Worm (Caenorhabditis elegans): Measurements from ENCODE around the gene gar-2.

DNA sequence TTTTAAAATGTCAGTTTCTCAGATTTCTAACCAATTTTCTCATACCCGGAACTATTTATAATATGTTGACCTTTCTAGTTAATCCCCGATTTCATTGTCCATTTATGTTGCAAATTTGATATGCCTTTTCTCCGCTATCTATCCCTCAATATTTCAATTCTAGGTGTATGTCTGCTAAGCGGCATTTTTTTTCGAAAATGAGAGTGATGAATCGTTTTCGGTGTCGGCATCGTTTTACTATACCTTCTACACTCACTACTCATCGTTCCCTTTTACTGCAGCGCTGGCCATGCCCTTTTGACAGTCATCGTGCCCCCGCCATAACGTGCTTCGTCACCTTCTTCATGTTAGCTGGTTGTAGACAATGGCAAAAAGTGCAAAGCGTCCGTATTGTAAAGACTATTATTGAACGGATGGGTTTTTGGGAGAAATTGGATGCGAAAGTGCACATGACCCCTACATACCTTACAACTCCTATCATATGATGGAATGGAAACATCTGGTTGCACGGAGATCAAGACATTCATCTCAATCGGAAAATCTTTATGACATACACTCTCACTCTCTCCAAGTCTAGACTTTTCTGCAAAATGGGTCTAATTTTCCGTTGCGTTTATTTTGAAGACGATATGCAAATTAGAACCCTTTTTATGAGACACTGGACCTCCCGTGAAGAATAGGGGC lies 50.1 kb downstream of the gar-2 start:
- TF ChIP-seq daf-12 (tag; optimal IDR thresholded peaks at IDR 0.05) (no peak), pqm-1 (tag; optimal IDR thresholded peaks at IDR 0.05) (no peak), nhr-77 (tag; optimal IDR thresholded peaks at IDR 0.05) (no peak), lin-15B (tag; optimal IDR thresholded peaks at IDR 0.05) (no peak), nhr-28 (tag; optimal IDR thresholded peaks at IDR 0.05) (no peak), F49E8.2 (tag; optimal IDR thresholded peaks at IDR 0.05; ENCODE audit: borderline replicate concordance) (no peak), ceh-44 (GFP tag; IDR thresholded peaks at IDR 0.05) (no peak)
